Worm (Caenorhabditis elegans): ENCODE data around the gene nlp-14.

DNA sequence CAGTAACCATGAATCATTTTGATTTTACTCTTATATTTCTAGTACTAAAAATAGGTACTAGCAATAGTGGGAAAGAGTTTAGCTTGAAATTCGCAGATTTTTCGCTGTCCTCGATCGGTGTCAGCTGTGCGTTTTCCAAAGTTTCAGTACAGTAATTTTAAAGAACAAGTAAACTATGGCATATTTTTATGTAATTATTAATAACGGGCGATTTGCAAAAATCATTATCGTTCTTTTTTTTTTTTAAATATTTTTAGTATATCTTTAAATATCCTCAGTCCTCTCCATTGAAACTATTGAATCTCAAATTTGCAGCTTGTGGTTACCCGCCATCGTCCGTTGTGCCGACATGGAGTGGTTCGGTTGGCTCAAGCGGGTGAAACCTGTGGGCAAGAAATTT lies 26.4 kb downstream of the nlp-14 start, which contains the start of gene C13E3.1:
- TF ChIP-seq lsy-2 (tag; optimal IDR thresholded peaks at IDR 0.05) (no peak), ceh-44 (GFP tag; IDR thresholded peaks at IDR 0.05) (no peak), ceh-28 (tag; optimal IDR thresholded peaks at IDR 0.05) (no peak), gei-8 (GFP tag; optimal IDR thresholded peaks at IDR 0.05) (no peak), ceh-82 (tag; optimal IDR thresholded peaks at IDR 0.05) (no peak), php-3 (GFP tag; IDR thresholded peaks at IDR 0.05) (no peak), dmd-9 (GFP tag; IDR thresholded peaks at IDR 0.05) (no peak), ceh-62 (tag; optimal IDR thresholded peaks at IDR 0.05) (no peak), mdl-1 (tag; optimal IDR thresholded peaks at IDR 0.05) (no peak), ctbp-1 (GFP tag; IDR thresholded peaks at IDR 0.05) (no peak)
